Fruit fly (Drosophila melanogaster) whole organism, embryonic: ENCODE measurements around the gene Iru.

Experiments
- Bdp1 ChIP-seq: fragments of 200-800 bp; sonication (Bioruptor generic); optimal IDR thresholded peaks from 3 replicates; lab custom pipeline; 2016; ENCODE audit warnings: missing biosample characterization, missing genetic modification characterization
- CG10979 ChIP-seq: fragments of 200-800 bp; sonication (Bioruptor generic); optimal IDR thresholded peaks from 2 replicates; lab custom pipeline; 2018; ENCODE audit warnings: missing biosample characterization, mild to moderate bottlenecking, missing genetic modification characterization, moderate library complexity
- CG11093 ChIP-seq: fragments of 200-800 bp; sonication (Bioruptor generic); IDR thresholded peaks from 3 replicates; pipeline ENCODE4 v1.3.6; 2022; ENCODE audit warnings: missing biosample characterization, missing genetic modification characterization
- CG11695 ChIP-seq: fragments of 200-800 bp; sonication (Bioruptor generic); IDR thresholded peaks from 3 replicates; pipeline ENCODE4 v1.3.6; 2022; ENCODE audit warnings: missing biosample characterization, missing genetic modification characterization
- CG12155 ChIP-seq: fragments of 200-800 bp; sonication (Bioruptor generic); optimal IDR thresholded peaks from 3 replicates; lab custom pipeline; 2016; ENCODE audit warnings: missing biosample characterization, missing genetic modification characterization
- CG12744 ChIP-seq: fragments of 200-800 bp; sonication (Bioruptor generic); optimal IDR thresholded peaks from 2 replicates; lab custom pipeline; 2016; ENCODE audit warnings: missing biosample characterization, missing genetic modification characterization
- CG13296 ChIP-seq: fragments of 200-800 bp; sonication (Bioruptor generic); optimal IDR thresholded peaks from 3 replicates; lab custom pipeline; 2018; ENCODE audit warnings: missing biosample characterization, mild to moderate bottlenecking, missing genetic modification characterization
- CG13424 ChIP-seq: fragments of 200-800 bp; sonication (Bioruptor generic); optimal IDR thresholded peaks from 2 replicates; lab custom pipeline; 2019; ENCODE audit warnings: missing biosample characterization, mild to moderate bottlenecking, missing genetic modification characterization, moderate library complexity
- CG13624 ChIP-seq: fragments of 200-800 bp; sonication (Bioruptor generic); optimal IDR thresholded peaks from 2 replicates; lab custom pipeline; 2016; ENCODE audit warnings: missing biosample characterization, missing genetic modification characterization
- CG13775 ChIP-seq: fragments of 200-800 bp; sonication (Bioruptor generic); optimal IDR thresholded peaks from 3 replicates; lab custom pipeline; 2017; ENCODE audit warnings: missing biosample characterization, mild to moderate bottlenecking, missing genetic modification characterization
- CG14667 ChIP-seq: fragments of 200-800 bp; sonication (Bioruptor generic); IDR thresholded peaks from 2 replicates; pipeline ENCODE4 v1.3.6; 2022; ENCODE audit warnings: missing biosample characterization, missing genetic modification characterization
- CG1792 ChIP-seq: fragments of 200-800 bp; sonication (Bioruptor generic); optimal IDR thresholded peaks from 2 replicates; lab custom pipeline; 2016; ENCODE audit warnings: missing biosample characterization, missing genetic modification characterization
- CG18619 ChIP-seq: fragments of 200-800 bp; sonication (Bioruptor generic); optimal IDR thresholded peaks from 3 replicates; lab custom pipeline; 2017; ENCODE audit warnings: missing biosample characterization, mild to moderate bottlenecking, missing genetic modification characterization
- CG2116 ChIP-seq: fragments of 200-800 bp; sonication (Bioruptor generic); optimal IDR thresholded peaks from 3 replicates; lab custom pipeline; 2018; ENCODE audit warnings: missing biosample characterization, mild to moderate bottlenecking, missing genetic modification characterization
- CG30020 ChIP-seq: fragments of 200-800 bp; optimal IDR thresholded peaks from 2 replicates; lab custom pipeline; 2019; ENCODE audit warnings: missing biosample characterization, mild to moderate bottlenecking, missing genetic modification characterization, moderate library complexity
- CG32772 ChIP-seq: fragments of 200-800 bp; sonication (Bioruptor generic); IDR thresholded peaks from 2 replicates; pipeline ENCODE4 v1.3.6; 2022; ENCODE audit warnings: missing biosample characterization, missing genetic modification characterization
- CG33557 ChIP-seq: fragments of 200-800 bp; sonication (Bioruptor generic); optimal IDR thresholded peaks from 2 replicates; lab custom pipeline; 2019; ENCODE audit warnings: missing biosample characterization, mild to moderate bottlenecking, missing genetic modification characterization, moderate library complexity
- CG4404 ChIP-seq: fragments of 200-800 bp; sonication (Bioruptor generic); IDR thresholded peaks from 2 replicates; pipeline ENCODE4 v1.3.6; 2022; ENCODE audit warnings: missing biosample characterization, missing genetic modification characterization
- CG4854 ChIP-seq: fragments of 200-800 bp; sonication (Bioruptor generic); optimal IDR thresholded peaks from 2 replicates; lab custom pipeline; 2016; ENCODE audit warnings: missing biosample characterization, missing genetic modification characterization, inconsistent platforms
- CG7987 ChIP-seq: fragments of 200-800 bp; sonication (Bioruptor generic); optimal IDR thresholded peaks from 2 replicates; lab custom pipeline; 2018; ENCODE audit warnings: missing biosample characterization, mild to moderate bottlenecking, missing genetic modification characterization, moderate library complexity
- CG9215 ChIP-seq: fragments of 200-800 bp; sonication (Bioruptor generic); IDR thresholded peaks from 2 replicates; pipeline ENCODE4 v1.3.6; 2022; ENCODE audit warnings: missing biosample characterization, missing genetic modification characterization
- CG9876 ChIP-seq: fragments of 200-800 bp; sonication (Bioruptor generic); optimal IDR thresholded peaks from 2 replicates; lab custom pipeline; 2016; ENCODE audit warnings: missing biosample characterization, missing genetic modification characterization
- HLHmδ ChIP-seq: fragments of 200-800 bp; sonication (Bioruptor generic); optimal IDR thresholded peaks from 2 replicates; lab custom pipeline; 2018; ENCODE audit warnings: missing biosample characterization, mild to moderate bottlenecking, missing genetic modification characterization, moderate library complexity
- Hand ChIP-seq: fragments of 200-800 bp; sonication (Bioruptor generic); optimal IDR thresholded peaks from 2 replicates; lab custom pipeline; 2017; ENCODE audit warnings: mild to moderate bottlenecking, missing biosample characterization, missing genetic modification reagents, missing genetic modification characterization
- Hmr ChIP-seq: fragments of 200-800 bp; sonication (Bioruptor generic); optimal IDR thresholded peaks from 3 replicates; lab custom pipeline; 2017; ENCODE audit warnings: mild to moderate bottlenecking, missing biosample characterization, missing genetic modification reagents, missing genetic modification characterization
- Hsf ChIP-seq: fragments of 200-800 bp; sonication (Bioruptor generic); optimal IDR thresholded peaks from 3 replicates; lab custom pipeline; 2016; ENCODE audit warnings: missing biosample characterization, missing genetic modification characterization
- Nf-YB ChIP-seq: fragments of 200-800 bp; sonication (Bioruptor generic); optimal IDR thresholded peaks from 3 replicates; lab custom pipeline; 2019; ENCODE audit warnings: missing biosample characterization, mild to moderate bottlenecking, missing genetic modification characterization, moderate library complexity
- Opbp ChIP-seq: fragments of 200-800 bp; sonication (Bioruptor generic); IDR thresholded peaks from 3 replicates; pipeline ENCODE4 v1.3.6; 2022; ENCODE audit warnings: missing biosample characterization, missing genetic modification characterization; ENCODE audit not compliant: partially characterized antibody
- Rfx ChIP-seq: fragments of 200-800 bp; sonication (Bioruptor generic); IDR thresholded peaks from 2 replicates; pipeline ENCODE4 v1.3.6; 2022; ENCODE audit warnings: missing biosample characterization, missing genetic modification characterization
- YL-1 ChIP-seq: fragments of 200-800 bp; sonication (Bioruptor generic); optimal IDR thresholded peaks from 3 replicates; lab custom pipeline; 2017; ENCODE audit warnings: missing biosample characterization, mild to moderate bottlenecking, missing genetic modification characterization
- abd-A ChIP-seq: fragments of 200-800 bp; sonication (Bioruptor generic); optimal IDR thresholded peaks from 3 replicates; lab custom pipeline; 2019; ENCODE audit warnings: missing biosample characterization, mild to moderate bottlenecking, missing genetic modification characterization, moderate library complexity
- ap ChIP-seq: fragments of 200-800 bp; sonication (Bioruptor generic); IDR thresholded peaks from 2 replicates; pipeline ENCODE4 v1.3.6; 2022; ENCODE audit warnings: missing biosample characterization, missing genetic modification characterization
- ash1 ChIP-seq: fragments of 200-800 bp; sonication (Bioruptor generic); optimal IDR thresholded peaks from 2 replicates; lab custom pipeline; 2018; ENCODE audit warnings: missing biosample characterization, mild to moderate bottlenecking, missing genetic modification characterization
- ato ChIP-seq: fragments of 200-800 bp; sonication (Bioruptor generic); IDR thresholded peaks from 2 replicates; pipeline ENCODE4 v1.3.6; 2022; ENCODE audit warnings: missing biosample characterization, missing genetic modification characterization; ENCODE audit not compliant: partially characterized antibody
- corto ChIP-seq: fragments of 200-800 bp; sonication (Bioruptor generic); optimal IDR thresholded peaks from 2 replicates; lab custom pipeline; 2016; ENCODE audit warnings: missing biosample characterization, mild to moderate bottlenecking, missing genetic modification characterization, moderate library complexity
- crp ChIP-seq, 2 experiments: fragments of 200-800 bp; sonication (Bioruptor generic); optimal IDR thresholded peaks; 2 replicates in 1 of 2; 3 replicates in 1 of 2; lab custom pipeline; 2017; ENCODE audit warnings: missing biosample characterization in 2 of 2, missing genetic modification characterization in 2 of 2, mild to moderate bottlenecking in 1 of 2, moderate library complexity in 1 of 2
- dati ChIP-seq: fragments of 200-800 bp; sonication (Bioruptor generic); IDR thresholded peaks from 2 replicates; pipeline ENCODE4 v1.3.6; 2022; ENCODE audit warnings: missing biosample characterization, missing genetic modification characterization
- fd102C ChIP-seq: fragments of 200-800 bp; sonication (Bioruptor generic); optimal IDR thresholded peaks from 2 replicates; lab custom pipeline; 2018; ENCODE audit warnings: missing biosample characterization, mild to moderate bottlenecking, missing genetic modification characterization, moderate library complexity
- h ChIP-seq: fragments of >200 bp; optimal IDR thresholded peaks from 2 replicates; lab custom pipeline; 2017
- hbn ChIP-seq: fragments of 200-800 bp; sonication (Bioruptor generic); IDR thresholded peaks from 2 replicates; pipeline ENCODE4 v1.3.6; 2022; ENCODE audit warnings: missing biosample characterization, missing genetic modification characterization; ENCODE audit not compliant: partially characterized antibody
- hth ChIP-seq: fragments of >200 bp; optimal IDR thresholded peaks from 2 replicates; lab custom pipeline; 2017; ENCODE audit warnings: inconsistent platforms
- knrl ChIP-seq: fragments of 200-800 bp; sonication (Bioruptor generic); IDR thresholded peaks from 3 replicates; pipeline ENCODE4 v1.3.6; 2022; ENCODE audit warnings: missing biosample characterization, missing genetic modification characterization; ENCODE audit not compliant: partially characterized antibody
- lilli ChIP-seq: fragments of 200-800 bp; sonication (Bioruptor generic); optimal IDR thresholded peaks from 3 replicates; lab custom pipeline; 2016; ENCODE audit warnings: missing biosample characterization, missing genetic modification characterization
- maf-S ChIP-seq: fragments of 200-800 bp; sonication (Bioruptor generic); optimal IDR thresholded peaks from 2 replicates; lab custom pipeline; 2016; ENCODE audit warnings: missing biosample characterization, missing genetic modification characterization
- pfk ChIP-seq: fragments of 200-800 bp; sonication (Bioruptor generic); optimal IDR thresholded peaks from 2 replicates; lab custom pipeline; 2018; ENCODE audit warnings: missing biosample characterization, mild to moderate bottlenecking, missing genetic modification characterization, moderate library complexity
- schlank ChIP-seq: fragments of 200-800 bp; sonication (Bioruptor generic); optimal IDR thresholded peaks from 2 replicates; lab custom pipeline; 2018; ENCODE audit warnings: missing biosample characterization, mild to moderate bottlenecking, missing genetic modification characterization
- ssp ChIP-seq: fragments of 200-800 bp; sonication (Bioruptor generic); IDR thresholded peaks from 2 replicates; pipeline ENCODE4 v1.3.6; 2022; ENCODE audit warnings: missing biosample characterization, missing genetic modification characterization
- trem ChIP-seq: fragments of 200-800 bp; optimal IDR thresholded peaks from 3 replicates; lab custom pipeline; 2019; ENCODE audit warnings: missing biosample characterization, mild to moderate bottlenecking, missing genetic modification characterization, moderate library complexity
- tx ChIP-seq: fragments of 200-800 bp; sonication (Bioruptor generic); optimal IDR thresholded peaks from 2 replicates; lab custom pipeline; 2016; ENCODE audit warnings: missing biosample characterization, missing genetic modification characterization
- z ChIP-seq: fragments of 200-800 bp; sonication (Bioruptor generic); IDR thresholded peaks from 3 replicates; pipeline ENCODE4 v1.3.6; 2022; ENCODE audit warnings: missing biosample characterization, missing genetic modification characterization

Gene Iru

DNA sequence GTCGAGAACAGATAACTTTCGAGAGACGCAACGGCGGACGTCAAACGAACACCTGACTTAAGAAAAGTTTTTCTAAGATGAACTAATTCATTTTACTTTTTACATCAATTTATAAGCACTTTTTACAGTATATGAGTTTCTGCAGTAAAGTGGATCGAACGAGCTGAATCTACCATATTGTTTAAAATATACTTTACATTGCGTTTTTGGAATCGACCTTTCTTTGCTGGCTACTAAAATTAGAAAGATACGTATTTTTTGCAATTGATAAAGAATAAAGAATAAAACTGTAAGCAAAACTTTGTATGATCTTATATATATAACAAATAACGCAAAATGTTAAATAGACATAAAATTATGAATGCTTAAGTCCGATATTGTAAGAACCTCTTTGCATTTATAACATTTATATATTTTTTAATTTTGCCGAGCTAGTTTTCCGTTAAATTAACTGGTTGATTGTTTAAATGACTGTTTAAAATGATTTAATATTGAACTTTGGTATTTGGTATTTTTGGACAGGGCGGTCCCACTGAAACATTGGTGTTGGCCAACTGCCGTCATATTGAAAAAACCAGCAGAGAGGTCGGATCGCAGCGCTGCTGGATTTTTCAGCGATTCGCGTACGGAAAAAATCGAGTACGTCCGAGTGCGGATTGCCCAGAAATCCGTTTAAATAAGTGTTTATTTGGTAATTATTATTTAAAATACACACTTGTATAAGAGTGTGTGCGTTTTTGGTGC lies 45.9 kb downstream of the Iru start, which contains the start of gene Kdm2 (continued):
- TF ChIP-seq Hmr, result peak; percentile 55
- no peak for TF ChIP-seq z
- peak; percentile 18 for TF ChIP-seq CG30020 (tag; lab: Kevin White, UChicago)
- TF ChIP-seq Hsf (GFP tag; lab: Kevin White, UChicago), result no peak
- peak; percentile 23 for TF ChIP-seq CG2116 (GFP tag; lab: Kevin White, UChicago)
- TF ChIP-seq HLHmδ, result peak; percentile 83
- TF ChIP-seq Bdp1 (GFP tag; lab: Kevin White, UChicago), result no peak
- peak; percentile 48 for TF ChIP-seq fd102C (GFP tag; lab: Kevin White, UChicago)
- no peak for TF ChIP-seq schlank
- no peak for TF ChIP-seq knrl (GFP tag; lab: Robert Waterston, UW)
- peak; percentile 26 for TF ChIP-seq Hand (GFP tag; lab: Kevin White, UChicago)
- TF ChIP-seq CG13424, result no peak
- no peak for TF ChIP-seq ash1 (GFP tag; lab: Kevin White, UChicago)
- TF ChIP-seq maf-S (GFP tag; lab: Kevin White, UChicago), result no peak
- TF ChIP-seq corto (GFP tag; lab: Kevin White, UChicago), result peak; percentile 41
- TF ChIP-seq abd-A (tag; lab: Kevin White, UChicago), result no peak
- no peak for TF ChIP-seq crp (GFP tag; optimal IDR thresholded peaks at IDR 0.05; lab: Kevin White, UChicago)
- no peak for TF ChIP-seq CG11695 (GFP tag; lab: Robert Waterston, UW)
- no peak for TF ChIP-seq Rfx (GFP tag; lab: Robert Waterston, UW)
- TF ChIP-seq Opbp, result no peak
- TF ChIP-seq CG10979 (tag; lab: Kevin White, UChicago), result peak; percentile 12
- no peak for TF ChIP-seq ato (GFP tag; lab: Robert Waterston, UW)
- no peak for TF ChIP-seq CG11093 (GFP tag; lab: Robert Waterston, UW)
- peak; percentile 49 for TF ChIP-seq pfk (GFP tag; lab: Kevin White, UChicago)
- no peak for TF ChIP-seq CG4404 (GFP tag; lab: Robert Waterston, UW)
- peak; percentile 7 for TF ChIP-seq lilli (GFP tag; lab: Kevin White, UChicago)
- TF ChIP-seq CG13624 (GFP tag; lab: Kevin White, UChicago), result no peak
- TF ChIP-seq hth, result no peak
- no peak for TF ChIP-seq CG14667 (GFP tag; lab: Robert Waterston, UW)
- no peak for TF ChIP-seq CG18619
- no peak for TF ChIP-seq CG13775 (GFP tag; lab: Kevin White, UChicago)
- peak; percentile 65 for TF ChIP-seq trem
- TF ChIP-seq dati (GFP tag; lab: Robert Waterston, UW), result no peak
- no peak for TF ChIP-seq CG9876
- TF ChIP-seq tx, result no peak
- TF ChIP-seq ssp (GFP tag; lab: Robert Waterston, UW), result no peak
- peak; percentile 7 for TF ChIP-seq CG4854
- no peak for TF ChIP-seq hbn (GFP tag; lab: Robert Waterston, UW)
- TF ChIP-seq CG12744 (GFP tag; lab: Kevin White, UChicago), result no peak
- TF ChIP-seq CG1792 (GFP tag; lab: Kevin White, UChicago), result no peak
- no peak for TF ChIP-seq CG9215
- TF ChIP-seq CG33557 (GFP tag; lab: Kevin White, UChicago), result no peak
- TF ChIP-seq CG32772 (GFP tag; lab: Robert Waterston, UW), result no peak
- TF ChIP-seq Nf-YB (GFP tag; lab: Kevin White, UChicago), result no peak
- TF ChIP-seq CG12155 (GFP tag; lab: Kevin White, UChicago), result peak; percentile 12
- no peak for TF ChIP-seq ap (GFP tag; lab: Robert Waterston, UW)
- TF ChIP-seq CG13296 (GFP tag; lab: Kevin White, UChicago), result peak; percentile 39
- TF ChIP-seq CG7987 (GFP tag; lab: Kevin White, UChicago), result peak; percentile 55
- TF ChIP-seq YL-1 (GFP tag; lab: Kevin White, UChicago), result peak; percentile 70
- TF ChIP-seq h, result no peak
